Worm (Caenorhabditis elegans): ENCODE data around the gene srt-6.

srt-6 gene

ce11 chrV:7439807-7440206 is 31.2 kb upstream of the srt-6 start, which contains the start of gene try-13:
Gene try-13 (plus strand): TSS chrV:7440107.
- no peak for TF ChIP-seq ceh-36 (tag; optimal IDR thresholded peaks at IDR 0.05)
- no peak for TF ChIP-seq aly-1 (tag; optimal IDR thresholded peaks at IDR 0.05)
- TF ChIP-seq hmbx-1 (tag; optimal IDR thresholded peaks at IDR 0.05): no peak
- TF ChIP-seq tbx-11 (GFP tag; IDR thresholded peaks at IDR 0.05): no peak
- no peak for TF ChIP-seq F13C5.2 (tag; optimal IDR thresholded peaks at IDR 0.05)
- TF ChIP-seq scrt-1 (GFP tag; IDR thresholded peaks at IDR 0.05): no peak
- TF ChIP-seq ama-1 (optimal IDR thresholded peaks at IDR 0.05): no peak
- TF ChIP-seq tbx-37 (GFP tag; conservative IDR thresholded peaks at IDR 0.05): no peak
- TF ChIP-seq flt-1 (GFP tag; IDR thresholded peaks at IDR 0.05): no peak
- no peak for TF ChIP-seq pes-1 (GFP tag; IDR thresholded peaks at IDR 0.05)
- no peak for TF ChIP-seq hmg-4 (GFP tag; optimal IDR thresholded peaks at IDR 0.05)
- TF ChIP-seq hnd-1 (tag; optimal IDR thresholded peaks at IDR 0.05): no peak
- no peak for TF ChIP-seq sea-1 (GFP tag; conservative IDR thresholded peaks at IDR 0.05)
- no peak for TF ChIP-seq ets-7 (tag; optimal IDR thresholded peaks at IDR 0.05)
- no peak for TF ChIP-seq tra-4 (tag; optimal IDR thresholded peaks at IDR 0.05)
- TF ChIP-seq ceh-13 (GFP tag; optimal IDR thresholded peaks at IDR 0.05): no peak
- TF ChIP-seq B0310.2 (tag; optimal IDR thresholded peaks at IDR 0.05): no peak

ce11 chrV:7437985-7438384 is 29.4 kb upstream of the srt-6 start, which contains the start of gene F25E5.16:
Gene F25E5.16 (plus strand): TSS chrV:7438285.
- no peak for TF ChIP-seq tbx-37 (GFP tag; conservative IDR thresholded peaks at IDR 0.05)
- no peak for TF ChIP-seq ceh-36 (tag; optimal IDR thresholded peaks at IDR 0.05)
- TF ChIP-seq ama-1 (optimal IDR thresholded peaks at IDR 0.05): no peak
- TF ChIP-seq tra-4 (tag; optimal IDR thresholded peaks at IDR 0.05): no peak
- no peak for TF ChIP-seq hmg-4 (GFP tag; optimal IDR thresholded peaks at IDR 0.05)
- TF ChIP-seq B0310.2 (tag; optimal IDR thresholded peaks at IDR 0.05): no peak
- TF ChIP-seq tbx-11 (GFP tag; IDR thresholded peaks at IDR 0.05): no peak
- no peak for TF ChIP-seq flt-1 (GFP tag; IDR thresholded peaks at IDR 0.05)
- TF ChIP-seq hnd-1 (tag; optimal IDR thresholded peaks at IDR 0.05): no peak
- no peak for TF ChIP-seq hmbx-1 (tag; optimal IDR thresholded peaks at IDR 0.05)
- TF ChIP-seq pes-1 (GFP tag; IDR thresholded peaks at IDR 0.05): no peak
- TF ChIP-seq ceh-13 (GFP tag; optimal IDR thresholded peaks at IDR 0.05): no peak
- no peak for TF ChIP-seq F13C5.2 (tag; optimal IDR thresholded peaks at IDR 0.05)
- no peak for TF ChIP-seq aly-1 (tag; optimal IDR thresholded peaks at IDR 0.05)
- TF ChIP-seq scrt-1 (GFP tag; IDR thresholded peaks at IDR 0.05): no peak
- no peak for TF ChIP-seq sea-1 (GFP tag; conservative IDR thresholded peaks at IDR 0.05)

ce11 chrV:7437538-7437937 is 28.9 kb upstream of the srt-6 start, which contains the start of gene F25E5.9:
Gene F25E5.9 (minus strand): TSS chrV:7437919.
- TF ChIP-seq pes-1 (GFP tag; IDR thresholded peaks at IDR 0.05) (no peak), tbx-37 (GFP tag; conservative IDR thresholded peaks at IDR 0.05) (no peak), tbx-11 (GFP tag; IDR thresholded peaks at IDR 0.05) (no peak), F13C5.2 (tag; optimal IDR thresholded peaks at IDR 0.05) (no peak), aly-1 (tag; optimal IDR thresholded peaks at IDR 0.05) (no peak), ceh-36 (tag; optimal IDR thresholded peaks at IDR 0.05) (no peak), B0310.2 (tag; optimal IDR thresholded peaks at IDR 0.05) (no peak), sea-1 (GFP tag; conservative IDR thresholded peaks at IDR 0.05) (no peak), ceh-13 (GFP tag; optimal IDR thresholded peaks at IDR 0.05) (no peak), hmg-4 (GFP tag; optimal IDR thresholded peaks at IDR 0.05) (no peak), scrt-1 (GFP tag; IDR thresholded peaks at IDR 0.05) (no peak), ama-1 (optimal IDR thresholded peaks at IDR 0.05) (no peak), hmbx-1 (tag; optimal IDR thresholded peaks at IDR 0.05) (no peak), flt-1 (GFP tag; IDR thresholded peaks at IDR 0.05) (no peak), hnd-1 (tag; optimal IDR thresholded peaks at IDR 0.05) (no peak), tra-4 (tag; optimal IDR thresholded peaks at IDR 0.05) (no peak), ets-7 (tag; optimal IDR thresholded peaks at IDR 0.05) (no peak)

- TF ChIP-seq tbx-11 (GFP tag; IDR thresholded peaks at IDR 0.05): no peak
- TF ChIP-seq B0310.2 (tag; optimal IDR thresholded peaks at IDR 0.05): no peak
- TF ChIP-seq F13C5.2 (tag; optimal IDR thresholded peaks at IDR 0.05): no peak
- TF ChIP-seq tbx-37 (GFP tag; conservative IDR thresholded peaks at IDR 0.05): no peak
- no peak for TF ChIP-seq tra-4 (tag; optimal IDR thresholded peaks at IDR 0.05)
These were observed 28.3 kb upstream of the srt-6 start for ce11 chrV:7436911-7437310.

- no peak for TF ChIP-seq scrt-1 (GFP tag; IDR thresholded peaks at IDR 0.05)
- TF ChIP-seq tra-4 (tag; optimal IDR thresholded peaks at IDR 0.05): no peak
- TF ChIP-seq F13C5.2 (tag; optimal IDR thresholded peaks at IDR 0.05): no peak
- no peak for TF ChIP-seq ets-7 (tag; optimal IDR thresholded peaks at IDR 0.05)
- no peak for TF ChIP-seq sea-1 (GFP tag; conservative IDR thresholded peaks at IDR 0.05)
- no peak for TF ChIP-seq ama-1 (optimal IDR thresholded peaks at IDR 0.05)
- no peak for TF ChIP-seq ceh-36 (tag; optimal IDR thresholded peaks at IDR 0.05)
- no peak for TF ChIP-seq tbx-11 (GFP tag; IDR thresholded peaks at IDR 0.05)
- TF ChIP-seq ceh-13 (GFP tag; optimal IDR thresholded peaks at IDR 0.05): no peak
- TF ChIP-seq hmbx-1 (tag; optimal IDR thresholded peaks at IDR 0.05): no peak
These were observed 27.9 kb upstream of the srt-6 start for ce11 chrV:7436509-7436908.

ce11 chrV:7435376-7436204 is 27.0 kb upstream of the srt-6 start, which contains the start of the genes ddo-2 and F25E5.8:
Gene ddo-2 (minus strand): TSS chrV:7435705.
Gene F25E5.8 (plus strand): TSS chrV:7435930.
- TF ChIP-seq aly-1 (tag; optimal IDR thresholded peaks at IDR 0.05) (no peak), B0310.2 (tag; optimal IDR thresholded peaks at IDR 0.05) (no peak), sea-1 (GFP tag; conservative IDR thresholded peaks at IDR 0.05) (no peak), tbx-37 (GFP tag; conservative IDR thresholded peaks at IDR 0.05) (no peak), scrt-1 (GFP tag; IDR thresholded peaks at IDR 0.05) (no peak), ama-1 (optimal IDR thresholded peaks at IDR 0.05) (no peak), F13C5.2 (tag; optimal IDR thresholded peaks at IDR 0.05) (no peak), tra-4 (tag; optimal IDR thresholded peaks at IDR 0.05) (no peak), ceh-13 (GFP tag; optimal IDR thresholded peaks at IDR 0.05) (no peak)

- no peak for TF ChIP-seq tbx-37 (GFP tag; conservative IDR thresholded peaks at IDR 0.05)
- no peak for TF ChIP-seq ceh-36 (tag; optimal IDR thresholded peaks at IDR 0.05)
- no peak for TF ChIP-seq ama-1 (optimal IDR thresholded peaks at IDR 0.05)
- no peak for TF ChIP-seq ceh-13 (GFP tag; optimal IDR thresholded peaks at IDR 0.05)
- no peak for TF ChIP-seq hmg-4 (GFP tag; optimal IDR thresholded peaks at IDR 0.05)
- no peak for TF ChIP-seq F13C5.2 (tag; optimal IDR thresholded peaks at IDR 0.05)
- no peak for TF ChIP-seq sea-1 (GFP tag; conservative IDR thresholded peaks at IDR 0.05)
- no peak for TF ChIP-seq flt-1 (GFP tag; IDR thresholded peaks at IDR 0.05)
- TF ChIP-seq tra-4 (tag; optimal IDR thresholded peaks at IDR 0.05): no peak
- TF ChIP-seq hnd-1 (tag; optimal IDR thresholded peaks at IDR 0.05): no peak
- no peak for TF ChIP-seq ets-7 (tag; optimal IDR thresholded peaks at IDR 0.05)
- TF ChIP-seq hmbx-1 (tag; optimal IDR thresholded peaks at IDR 0.05): no peak
- TF ChIP-seq B0310.2 (tag; optimal IDR thresholded peaks at IDR 0.05): no peak
- no peak for TF ChIP-seq pes-1 (GFP tag; IDR thresholded peaks at IDR 0.05)
- no peak for TF ChIP-seq scrt-1 (GFP tag; IDR thresholded peaks at IDR 0.05)
These were observed 26.3 kb upstream of the srt-6 start for ce11 chrV:7434805-7435363.

Measured in whole organism, early embryonic.